Worm (Caenorhabditis elegans): Measurements from ENCODE around the gene Y102A11A.9.
"Not testable (repeated sequence)": the region's sequence is repeated elsewhere in the genome, so short reads cannot be mapped to it uniquely, and the experiment has no call there.

DNA sequence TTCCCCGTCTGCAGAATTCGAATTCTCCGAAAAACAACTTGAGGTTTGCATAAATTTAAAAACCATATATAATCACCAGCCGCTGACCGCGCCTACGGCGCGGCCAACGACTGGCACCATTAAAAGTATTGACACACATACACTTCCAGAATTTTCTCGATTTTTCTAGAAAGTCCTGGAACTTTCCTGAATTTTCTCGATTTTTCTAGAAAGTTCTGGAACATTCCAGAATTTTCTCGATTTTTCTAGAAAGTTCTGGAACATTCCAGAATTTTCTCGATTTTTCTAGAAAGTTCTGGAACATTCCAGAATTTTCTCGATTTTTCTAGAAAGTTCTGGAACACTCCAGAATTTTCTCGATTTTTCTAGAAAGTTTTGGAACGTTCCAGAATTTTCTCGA, 10.3 kb upstream of the Y102A11A.9 start:
- TF ChIP-seq C17E4.6, bed-1 (GFP tag; IDR thresholded peaks at IDR 0.05): not testable (repeated sequence)
